Fruit fly (Drosophila melanogaster) S2 (cell line): ENCODE measurements around the gene Acbp3.

Experiments used
- CG8478 ChIP-seq: fragments of >200 bp; optimal IDR thresholded peaks from 2 replicates; lab custom pipeline; 2018
- CTCF ChIP-seq, 2 experiments: fragments of >200 bp; optimal IDR thresholded peaks; 2 replicates each; lab custom pipeline; 2018

Gene Acbp3

DNA sequence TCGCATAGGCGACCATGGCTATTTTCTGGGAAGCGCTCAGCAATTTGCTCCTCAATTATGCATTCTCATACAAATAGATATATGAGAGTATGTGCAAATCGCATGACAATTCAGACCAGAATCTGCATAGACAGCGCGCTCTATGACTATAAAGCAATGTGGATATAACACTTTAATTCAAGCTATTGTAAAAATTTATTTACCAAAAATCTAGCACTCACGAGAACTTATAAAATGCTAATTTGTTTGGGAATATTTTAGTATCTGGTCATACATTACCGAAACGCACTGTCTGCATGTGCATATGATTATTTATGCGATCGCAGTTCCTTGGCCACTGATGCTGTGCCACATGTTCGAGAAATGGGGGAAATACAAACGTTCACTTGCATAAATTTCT, 20.2 kb downstream of the Acbp3 start:
- no peak for TF ChIP-seq CTCF (optimal IDR thresholded peaks at IDR 0.05; lab: Kevin White, UChicago)
- TF ChIP-seq CG8478 (lab: Kevin White, UChicago) = no peak

- TF ChIP-seq CTCF (optimal IDR thresholded peaks at IDR 0.05; lab: Kevin White, UChicago) (no peak), CG8478 (lab: Kevin White, UChicago) (no peak)
Observed at dm6 chr3L:7151521-7152465, 21.1 kb downstream of the Acbp3 start.

DNA sequence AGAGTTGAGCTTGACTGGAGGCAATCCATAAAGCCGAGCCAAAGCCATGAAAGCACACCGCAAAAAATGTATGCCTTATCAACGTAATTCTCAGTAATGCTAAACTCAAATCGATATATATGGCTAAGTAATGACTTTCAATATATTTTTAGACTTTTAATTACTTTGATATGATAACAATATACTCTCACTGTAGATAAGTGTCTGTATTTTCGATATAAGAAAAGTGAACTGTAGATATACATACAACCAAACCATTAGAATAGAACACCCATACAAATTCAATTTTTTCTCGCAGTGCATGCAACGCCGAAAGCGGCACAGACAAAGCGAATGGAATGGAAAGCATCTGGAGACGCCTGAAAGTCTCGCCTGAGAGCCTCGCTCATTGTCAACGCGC, 23.0 kb downstream of the Acbp3 start:
- no peak for TF ChIP-seq CG8478 (lab: Kevin White, UChicago)
- no peak for TF ChIP-seq CTCF (optimal IDR thresholded peaks at IDR 0.05; lab: Kevin White, UChicago)

dm6 chr3L:7154249-7154648, 23.6 kb downstream of the Acbp3 start:
- TF ChIP-seq CG8478 (lab: Kevin White, UChicago) (no peak), CTCF (optimal IDR thresholded peaks at IDR 0.05; lab: Kevin White, UChicago) (no peak)

dm6 chr3L:7155522-7155978, 24.9 kb downstream of the Acbp3 start:
- TF ChIP-seq CTCF (optimal IDR thresholded peaks at IDR 0.05; lab: Kevin White, UChicago) (no peak), CG8478 (lab: Kevin White, UChicago) (no peak)

- TF ChIP-seq CTCF (optimal IDR thresholded peaks at IDR 0.05; lab: Kevin White, UChicago) (no peak), CG8478 (lab: Kevin White, UChicago) (no peak)
Observed at dm6 chr3L:7156239-7156638, 25.6 kb downstream of the Acbp3 start.

DNA sequence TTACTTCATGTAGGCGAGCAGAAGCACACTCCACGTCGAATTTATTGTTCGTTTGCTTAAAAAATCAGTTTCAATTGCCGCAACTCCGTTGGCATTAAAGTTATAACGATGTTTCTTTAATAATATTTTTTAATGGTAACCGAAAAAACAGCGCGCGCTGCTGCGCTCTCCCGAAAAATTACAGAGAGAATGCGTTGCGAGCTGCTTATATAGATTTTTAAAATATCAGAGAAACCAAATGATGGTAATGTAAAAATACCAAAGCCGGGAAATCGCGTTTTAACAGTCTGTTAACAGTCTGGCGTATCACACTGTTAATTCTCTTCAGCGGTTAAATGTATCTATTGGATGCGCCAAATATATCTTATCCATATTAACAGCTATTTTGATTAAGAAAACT, 26.2 kb downstream of the Acbp3 start, which contains the start of gene corn:
Gene corn, minus strand, starts transcription at position 184 of the 400 bp plus-strand sequence.
- TF ChIP-seq CG8478 (lab: Kevin White, UChicago) (no peak), CTCF (optimal IDR thresholded peaks at IDR 0.05; lab: Kevin White, UChicago) (no peak)

dm6 chr3L:7157713-7158112, 27.0 kb downstream of the Acbp3 start, which contains the start of gene CG8620:
CG8620 (plus strand) TSS chr3L:7158099.
- TF ChIP-seq CTCF (optimal IDR thresholded peaks at IDR 0.05; lab: Kevin White, UChicago) (no peak), CG8478 (lab: Kevin White, UChicago) (no peak)

DNA sequence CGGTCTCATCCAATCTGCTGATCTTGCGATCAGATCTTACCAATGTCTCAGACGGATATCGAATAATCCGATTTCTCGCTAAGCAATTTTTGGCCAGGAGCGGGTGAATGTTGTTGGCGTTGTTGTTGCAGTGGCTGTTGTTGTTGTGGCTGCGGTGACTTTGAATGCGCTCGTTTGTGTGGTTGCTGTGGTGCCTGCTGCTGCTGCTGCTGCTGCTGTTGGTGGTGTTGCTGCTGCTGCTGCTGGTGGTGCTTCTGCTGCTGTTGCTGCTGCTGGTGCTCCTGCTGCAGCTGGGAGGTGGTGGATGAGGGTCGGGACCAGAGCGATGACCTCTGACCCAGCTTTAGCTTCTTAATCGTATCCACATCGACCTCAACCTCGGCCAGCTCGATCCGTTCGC, 30.6 kb downstream of the Acbp3 start:
- no peak for TF ChIP-seq CG8478 (lab: Kevin White, UChicago)
- TF ChIP-seq CTCF (optimal IDR thresholded peaks at IDR 0.05; lab: Kevin White, UChicago) = no peak

DNA sequence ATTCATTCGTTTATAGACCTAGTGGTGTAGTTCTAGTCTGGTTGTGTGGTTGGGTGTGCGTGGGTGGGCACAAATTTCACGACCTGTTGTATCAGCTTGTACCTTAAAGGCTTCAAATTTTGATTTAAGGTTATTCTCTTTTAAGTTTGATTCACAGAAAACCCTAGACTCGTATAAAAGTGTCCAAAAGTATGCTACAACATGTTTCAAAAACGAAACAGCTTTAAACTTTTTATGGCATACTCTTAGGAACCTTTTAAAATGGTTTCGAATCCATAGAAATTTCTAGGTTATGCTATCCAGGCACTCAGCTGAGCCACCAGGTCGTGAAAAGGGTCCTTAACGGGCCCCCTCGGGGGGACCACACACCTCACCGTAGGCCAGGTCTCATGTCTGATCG, 31.2 kb downstream of the Acbp3 start:
- TF ChIP-seq CG8478 (lab: Kevin White, UChicago) (no peak), CTCF (optimal IDR thresholded peaks at IDR 0.05; lab: Kevin White, UChicago) (no peak)
